Fruit fly (Drosophila melanogaster) ovary, adult (tissue): ENCODE measurements around the gene jhamt.

Source experiments
- CG17801 ChIP-seq: fragments of 200-800 bp; optimal IDR thresholded peaks from 2 replicates; lab custom pipeline; 2019; ENCODE audit warnings: missing biosample characterization, mild to moderate bottlenecking, missing genetic modification characterization, moderate library complexity; ENCODE audit not compliant: partially characterized antibody

Gene jhamt

DNA sequence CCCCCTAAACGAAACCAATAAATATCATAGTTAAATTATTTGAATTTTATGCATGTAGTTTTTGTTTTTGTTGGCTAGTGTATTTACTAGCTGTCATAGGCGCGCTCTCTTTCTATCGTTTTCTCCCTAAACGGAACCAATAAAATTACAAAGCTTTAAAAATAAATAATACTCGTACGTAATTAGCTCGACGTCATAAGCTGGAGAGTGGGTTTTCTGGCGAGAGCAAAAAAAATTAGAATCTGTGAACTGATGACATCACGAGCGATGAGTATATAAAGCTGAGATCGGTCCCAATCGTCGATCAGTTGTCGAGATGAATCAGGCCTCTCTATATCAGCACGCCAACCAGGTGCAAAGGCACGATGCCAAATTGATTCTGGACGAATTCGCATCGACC lies at the start of gene jhamt:
jhamt (plus strand) TSS at position 301 of the 400 bp plus-strand sequence.
- TF ChIP-seq CG17801, result no peak

DNA sequence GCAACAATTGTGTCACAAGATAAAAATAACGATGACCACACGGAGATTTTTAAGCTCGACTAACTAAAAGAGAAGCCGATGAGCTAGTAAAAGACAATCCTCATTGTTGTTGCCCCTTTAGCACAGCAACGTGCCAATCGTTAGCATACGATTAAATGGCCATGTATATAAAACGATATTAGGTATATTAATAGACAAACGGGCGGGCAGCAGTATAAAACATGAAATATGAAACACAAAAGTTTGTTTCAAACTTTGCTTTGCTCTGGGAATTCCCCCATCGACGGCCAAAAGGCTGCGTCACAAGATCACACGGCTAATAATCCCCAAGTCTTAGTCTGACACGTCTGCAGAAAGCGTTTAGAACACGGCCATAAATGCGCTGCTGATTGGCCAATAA lies 49.3 kb upstream of the jhamt start:
- TF ChIP-seq CG17801, result no peak

DNA sequence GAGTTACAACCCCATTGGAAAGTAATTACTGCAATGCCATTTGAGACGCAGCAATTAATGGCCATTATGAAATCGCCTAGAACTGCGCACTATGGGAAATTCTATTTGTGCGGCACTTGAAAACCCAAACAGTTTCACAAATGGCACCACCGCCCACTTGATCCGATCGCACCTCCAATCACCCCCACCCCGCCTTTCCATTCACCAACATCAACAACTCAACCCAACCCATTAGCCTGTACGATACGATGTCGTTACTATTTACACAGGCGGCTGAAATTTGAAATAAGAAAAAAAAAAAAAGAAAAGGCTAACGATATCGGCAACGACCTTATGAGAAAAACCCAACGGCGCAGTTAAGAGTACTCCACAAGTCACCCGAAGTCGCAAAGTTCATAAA lies 48.6 kb upstream of the jhamt start:
- no peak for TF ChIP-seq CG17801

DNA sequence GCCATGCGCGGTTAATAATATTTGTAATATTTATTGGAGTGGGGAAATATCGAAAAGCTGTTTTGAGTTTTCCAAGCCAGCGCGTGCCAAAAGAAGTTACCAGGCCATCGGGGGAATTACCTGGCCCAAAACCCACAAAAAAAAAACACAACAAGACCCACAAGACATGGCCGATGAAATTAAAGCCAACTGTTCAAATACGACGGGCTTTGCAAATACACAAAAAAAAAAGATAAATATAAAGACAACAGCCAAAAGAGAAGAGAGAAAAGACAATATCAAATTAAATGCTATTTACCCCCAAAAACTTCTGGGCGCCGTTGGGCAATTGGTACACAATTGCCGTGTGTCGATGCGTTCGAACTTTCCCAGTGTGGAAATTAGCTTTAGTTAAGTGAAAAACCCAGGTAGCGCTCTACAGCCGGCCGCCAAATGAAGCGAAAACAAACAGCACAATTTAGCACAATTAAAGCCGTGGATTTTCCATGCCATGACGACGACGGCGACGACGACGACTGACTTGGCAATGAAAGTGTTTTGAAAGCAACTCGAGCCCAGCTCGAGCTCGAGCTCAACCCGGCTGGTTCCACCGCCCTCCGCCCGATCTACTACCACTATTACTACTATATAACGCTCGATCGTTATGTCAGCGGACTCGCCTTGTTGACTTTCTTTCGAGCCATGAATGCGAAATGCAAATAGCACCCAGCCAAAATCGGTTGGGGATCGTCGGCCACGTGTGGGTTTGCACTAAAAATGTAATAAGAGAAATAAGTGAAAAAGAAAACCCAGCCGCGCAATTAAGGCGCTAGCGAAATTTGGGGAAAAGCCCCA lies 47.7 kb upstream of the jhamt start:
- TF ChIP-seq CG17801, result no peak

DNA sequence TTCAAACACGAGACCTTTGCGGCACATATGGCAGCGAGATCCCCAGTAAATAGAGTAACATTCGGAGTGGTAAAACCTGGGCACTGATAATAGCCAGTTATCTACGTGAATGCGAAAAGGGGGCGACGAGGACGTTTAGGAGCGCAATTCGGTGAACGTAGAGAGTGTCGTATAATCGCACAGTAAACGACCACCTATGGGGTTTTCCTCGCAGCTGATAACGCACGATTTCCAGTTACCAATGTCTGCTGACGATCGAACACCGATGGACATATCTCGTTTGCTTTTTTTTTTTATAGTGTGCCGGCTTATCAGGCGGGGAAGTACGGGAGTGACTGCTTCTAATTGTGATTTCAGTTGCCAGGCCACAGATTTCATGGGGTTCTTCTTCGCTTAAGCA lies 46.0 kb upstream of the jhamt start:
- no peak for TF ChIP-seq CG17801

DNA sequence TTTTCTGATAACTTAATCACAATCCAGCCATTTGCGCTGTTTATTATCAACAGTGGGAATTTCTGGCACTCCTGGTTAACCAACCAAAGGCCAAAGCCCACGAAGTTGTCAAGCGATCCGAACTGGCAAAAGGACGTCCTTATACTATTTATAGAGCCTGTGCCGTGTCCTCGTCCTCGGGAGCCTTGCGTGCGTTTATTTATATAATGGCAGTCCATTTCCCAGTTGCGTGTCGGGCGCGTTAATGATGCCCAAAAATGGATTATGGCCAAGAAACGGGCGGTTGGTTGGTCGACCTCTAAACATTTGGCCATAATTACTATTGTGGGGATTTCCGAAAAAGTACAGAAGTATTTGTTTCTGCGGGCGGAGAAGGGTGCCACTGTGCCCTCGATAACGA lies 45.3 kb upstream of the jhamt start:
- no peak for TF ChIP-seq CG17801

DNA sequence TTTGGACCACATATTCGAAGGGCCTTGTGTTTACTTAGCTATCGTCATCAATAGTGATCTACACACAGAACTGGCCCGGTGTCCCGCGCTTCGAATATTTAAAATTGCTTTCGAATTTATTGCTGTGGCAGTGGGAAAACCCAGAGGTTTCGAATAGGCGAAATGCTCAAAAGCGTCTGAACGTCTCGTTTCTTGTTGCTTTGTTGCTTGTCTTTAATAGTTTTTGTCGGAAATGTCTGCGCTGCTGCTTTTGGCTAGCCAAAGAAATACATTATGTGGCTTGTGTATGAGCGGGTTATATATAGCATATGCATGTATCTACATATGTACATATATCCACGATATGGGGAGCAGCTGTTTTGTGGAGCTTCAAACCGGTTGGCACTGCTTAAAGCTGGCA lies 44.5 kb upstream of the jhamt start:
- no peak for TF ChIP-seq CG17801

DNA sequence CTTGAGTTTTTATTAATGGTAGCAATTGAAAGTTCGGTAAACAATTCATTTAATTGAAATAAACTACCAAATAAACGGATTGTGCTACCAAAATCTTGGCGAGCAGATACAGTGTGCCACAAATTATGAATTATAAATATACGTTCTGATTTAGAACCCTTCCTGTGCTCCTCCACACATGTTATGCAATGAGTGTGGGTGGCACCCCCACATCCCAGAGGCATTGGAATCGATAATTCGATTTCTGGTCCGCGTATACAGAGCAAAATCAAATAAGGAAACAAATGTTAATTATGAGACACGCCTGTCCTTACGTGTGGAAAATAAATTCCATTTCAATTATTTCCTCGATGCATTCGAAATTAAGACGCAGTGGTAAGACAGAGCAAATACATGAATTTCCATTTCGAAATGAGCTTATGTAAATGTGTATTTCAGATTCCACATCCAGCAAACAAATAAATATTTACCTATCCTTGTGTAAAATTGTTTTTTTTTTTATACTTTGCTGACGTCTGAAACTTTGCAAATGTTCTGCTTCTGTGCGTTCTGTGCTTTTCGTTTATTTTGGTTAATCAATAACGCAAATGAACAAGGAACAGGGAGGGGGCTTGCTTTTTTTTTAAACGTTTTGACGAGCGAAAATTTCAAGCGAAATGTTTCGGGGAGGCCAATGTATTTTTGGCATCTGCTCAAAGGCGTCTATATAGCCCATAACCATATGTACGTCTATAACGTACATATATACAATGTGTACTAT lies 43.7 kb upstream of the jhamt start:
- no peak for TF ChIP-seq CG17801

DNA sequence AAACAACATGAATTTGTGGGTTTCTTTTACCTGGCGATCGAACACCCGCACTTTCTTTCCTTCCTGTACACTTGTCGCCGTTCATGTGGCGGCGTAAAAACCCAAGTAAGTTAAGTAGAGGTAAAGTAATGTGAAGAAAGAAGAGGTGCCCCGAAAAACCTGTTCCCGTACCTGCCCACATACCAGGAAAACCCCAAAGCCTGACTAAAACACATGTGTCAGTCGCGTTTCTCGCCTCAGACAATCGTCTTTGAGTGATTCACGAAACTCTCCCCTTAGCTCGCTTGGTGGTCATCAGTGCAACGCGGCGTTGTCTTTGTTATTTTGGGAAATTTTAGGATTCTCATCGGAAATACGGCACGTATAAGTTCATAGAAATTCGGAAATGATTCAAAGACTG lies 42.2 kb upstream of the jhamt start:
- no peak for TF ChIP-seq CG17801

DNA sequence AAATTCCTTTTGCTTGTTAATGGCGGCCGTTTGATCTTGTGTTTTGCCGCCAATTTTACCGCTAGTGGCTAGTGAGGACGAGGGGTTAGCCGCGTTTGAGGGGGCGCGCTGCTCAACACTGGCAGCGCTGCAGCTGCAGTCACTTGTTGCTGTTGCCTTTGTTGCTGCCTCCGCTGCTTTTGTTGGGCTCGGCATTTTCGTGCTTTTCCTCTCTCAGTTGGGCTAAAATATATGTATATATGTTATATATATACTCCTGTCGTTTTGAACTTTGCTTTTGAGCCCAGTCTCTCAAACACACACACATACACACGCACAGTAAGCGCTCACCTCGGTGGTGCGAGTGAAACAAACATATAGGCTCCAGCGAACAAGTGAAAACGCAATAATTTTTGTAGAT lies 40.9 kb upstream of the jhamt start:
- no peak for TF ChIP-seq CG17801

DNA sequence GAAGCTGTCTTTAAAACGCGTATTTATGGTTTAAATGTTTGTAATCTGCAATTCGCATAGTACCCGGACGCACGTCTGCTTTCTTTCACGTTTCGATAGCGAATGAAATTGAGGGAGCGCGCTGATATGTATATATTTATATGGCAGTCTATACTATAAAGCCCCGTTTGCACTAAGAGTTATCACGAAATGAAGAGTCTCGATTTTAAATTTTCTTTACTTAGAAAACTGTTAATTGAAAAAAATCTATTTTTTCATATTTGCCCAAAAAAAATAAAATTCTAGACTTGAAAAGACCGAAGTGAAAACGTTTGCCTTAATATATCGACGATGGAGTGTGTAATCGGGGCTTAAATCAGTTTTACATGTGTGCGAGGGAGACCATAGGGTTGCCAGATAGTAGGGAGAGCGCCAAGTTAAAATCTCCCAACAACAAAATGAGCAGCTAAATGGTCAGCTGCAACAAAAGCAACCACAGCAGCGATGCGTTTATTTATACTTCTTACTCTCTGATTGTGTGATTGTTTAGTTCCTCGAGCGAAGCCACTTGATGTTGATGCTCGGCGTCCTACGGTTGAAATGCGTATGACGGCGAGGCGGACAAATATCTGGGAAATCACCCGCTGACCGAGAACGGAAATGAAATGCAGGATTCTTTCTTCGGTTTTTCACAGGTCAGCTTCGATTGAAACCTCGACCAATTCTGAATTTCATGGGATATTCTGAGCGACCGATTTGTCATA lies 40.0 kb upstream of the jhamt start, which contains the start of gene cact:
cact (minus strand) TSS at position 693 of the 743 bp plus-strand sequence.
- peak; percentile 81 for TF ChIP-seq CG17801

DNA sequence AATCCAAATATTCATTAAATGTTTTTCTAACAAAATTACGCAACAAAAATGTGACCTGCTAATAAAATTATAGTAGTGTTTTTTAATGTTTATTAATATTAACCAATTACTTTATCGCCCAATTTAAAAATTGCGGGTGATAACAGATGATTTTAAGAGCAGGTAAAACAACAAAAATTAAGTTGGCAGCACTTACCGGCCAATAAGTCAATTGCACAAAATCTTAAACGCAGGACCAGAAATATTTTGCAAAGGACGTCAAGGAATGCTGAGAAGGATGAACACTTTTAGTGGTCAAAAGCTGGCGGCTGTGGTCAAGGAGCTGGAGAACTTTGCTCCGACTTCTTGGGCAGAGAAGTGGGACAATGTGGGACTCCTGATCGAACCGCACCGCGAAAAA lies 38.8 kb upstream of the jhamt start, which contains the start of gene CG4278:
CG4278 (plus strand) TSS at position 178 of the 400 bp plus-strand sequence.
- TF ChIP-seq CG17801, result no peak

DNA sequence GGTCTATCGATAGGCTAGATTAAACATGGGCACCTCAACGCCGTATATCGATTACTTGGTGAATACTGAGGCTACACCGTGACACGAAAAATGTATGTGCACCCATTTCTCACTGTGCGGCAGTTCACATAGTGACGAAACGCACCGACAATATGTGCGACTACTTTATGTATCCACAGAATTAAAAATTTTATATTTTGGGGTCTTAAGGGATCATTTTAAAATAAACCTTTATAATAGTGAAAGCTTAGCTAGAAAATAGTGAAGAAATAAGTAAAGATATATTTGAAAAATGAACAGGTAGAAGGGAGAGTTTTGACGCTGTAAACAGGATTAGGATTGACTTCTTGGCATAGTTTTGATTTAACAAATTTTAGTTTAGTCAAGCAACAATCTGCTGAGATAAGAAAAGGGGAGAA lies 36.6 kb upstream of the jhamt start, which contains the start of gene mRpL4:
mRpL4 (minus strand) TSS at position 31 of the 419 bp plus-strand sequence.
- TF ChIP-seq CG17801, result peak; percentile 23

DNA sequence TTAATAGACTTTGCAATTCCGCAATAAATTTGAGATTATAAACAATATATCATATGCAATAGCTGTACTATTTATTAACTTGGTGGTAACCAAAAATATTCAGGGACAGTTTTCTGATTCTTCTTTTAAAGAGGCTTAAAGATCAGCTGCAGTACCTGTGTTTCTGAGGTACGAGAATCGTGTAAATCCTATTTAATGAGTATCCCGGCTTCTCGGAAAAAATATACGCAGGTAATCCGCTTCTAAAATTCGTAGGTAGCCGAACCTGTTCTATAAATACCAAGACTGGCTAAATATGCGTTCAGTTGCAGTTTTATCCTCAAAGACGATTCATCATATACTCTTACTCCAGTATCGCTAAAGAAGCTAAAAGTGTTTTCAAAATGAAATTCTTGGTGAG lies 36.1 kb upstream of the jhamt start, which contains the start of gene CG4440:
CG4440 (plus strand) TSS at position 301 of the 400 bp plus-strand sequence.
- TF ChIP-seq CG17801, result no peak

DNA sequence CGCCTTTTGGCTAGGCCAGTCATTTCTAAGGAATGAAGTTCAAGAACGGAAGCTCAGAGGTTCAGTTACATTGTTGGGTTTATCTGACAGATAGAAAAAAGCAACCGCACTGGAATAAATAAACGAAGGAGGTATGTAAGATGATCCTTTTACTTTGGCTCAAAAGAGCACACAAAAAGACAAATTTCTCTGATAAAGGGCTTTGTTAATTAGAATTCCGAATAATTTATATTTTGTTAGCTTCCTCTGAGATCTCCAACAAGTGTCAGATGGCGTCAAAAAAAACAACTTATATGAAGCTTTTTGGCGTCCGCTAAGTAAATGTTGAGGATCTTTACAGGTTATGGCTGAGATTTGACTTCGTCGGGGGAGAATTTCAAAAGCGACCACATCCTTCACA lies 27.9 kb upstream of the jhamt start, which contains the start of gene CG31817:
CG31817 (minus strand) TSS at position 101 of the 400 bp plus-strand sequence.
- no peak for TF ChIP-seq CG17801

DNA sequence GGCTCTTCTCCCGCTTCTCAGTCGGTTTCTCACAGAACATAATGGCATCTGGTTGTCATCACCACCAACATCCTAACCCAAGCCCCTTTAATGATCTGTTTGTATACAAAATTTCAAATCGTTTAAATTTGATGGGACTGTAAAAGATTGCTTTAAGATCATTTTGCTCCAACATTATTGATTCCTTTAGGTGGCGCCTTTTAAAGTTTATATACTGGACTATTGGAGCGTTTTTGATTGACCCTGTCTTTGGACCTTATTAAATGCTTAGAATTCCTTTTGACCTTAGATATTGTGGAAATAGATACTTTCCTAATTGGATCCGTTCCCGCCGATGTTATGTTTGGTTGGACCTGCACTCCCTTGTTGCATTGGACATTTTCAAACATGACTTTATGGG lies 25.4 kb upstream of the jhamt start, which contains the start of gene CG42266:
CG42266 (minus strand) TSS at position 101 of the 400 bp plus-strand sequence.
- TF ChIP-seq CG17801, result no peak
